Worm (Caenorhabditis elegans): Measurements from ENCODE around the gene T02G5.15.

Gene T02G5.15

ce11 chrII:7060202-7060601 is 23.9 kb upstream of the T02G5.15 start (continued):
- TF ChIP-seq nhr-41 (GFP tag; IDR thresholded peaks at IDR 0.05), result peak; percentile 77
- peak; percentile 42; the same call in 1 of the 2 replicates for TF ChIP-seq ceh-20 (GFP tag; IDR thresholded peaks at IDR 0.05)
- no peak for TF ChIP-seq mep-1 (tag; optimal IDR thresholded peaks at IDR 0.05)
- peak; percentile 85 for TF ChIP-seq nhr-48 (tag; optimal IDR thresholded peaks at IDR 0.05)
- peak; percentile 14 for TF ChIP-seq zip-2 (tag; optimal IDR thresholded peaks at IDR 0.05)
- TF ChIP-seq ztf-11 (tag; optimal IDR thresholded peaks at IDR 0.05), result no peak
- peak; percentile 77 for TF ChIP-seq zfp-3 (GFP tag; conservative IDR thresholded peaks at IDR 0.05)
- peak; percentile 87 for TF ChIP-seq tra-1 (GFP tag; IDR thresholded peaks at IDR 0.05)
- peak; percentile 58 for TF ChIP-seq pha-4 (GFP tag; IDR thresholded peaks at IDR 0.05)
- no peak for TF ChIP-seq pha-4 (tag; optimal IDR thresholded peaks at IDR 0.05)
- TF ChIP-seq aly-2 (tag; optimal IDR thresholded peaks at IDR 0.05), result no peak
- TF ChIP-seq mxl-3 (GFP tag; optimal IDR thresholded peaks at IDR 0.05), result peak; percentile 83
- TF ChIP-seq nhr-237 (tag; optimal IDR thresholded peaks at IDR 0.05), result no peak
- peak in 1 of 2 experiments; percentile 77 for TF ChIP-seq unc-62 (GFP tag; optimal IDR thresholded peaks at IDR 0.05 in 1 of 2)
- TF ChIP-seq unc-62 (tag; optimal IDR thresholded peaks at IDR 0.05), result no peak
- peak; percentile 28 for TF ChIP-seq nhr-28 (tag; optimal IDR thresholded peaks at IDR 0.05)
- no peak for TF ChIP-seq F10B5.3 (tag; optimal IDR thresholded peaks at IDR 0.05)
- peak; percentile 84 for TF ChIP-seq dve-1 (tag; optimal IDR thresholded peaks at IDR 0.05; ENCODE audit: insufficient read depth)

DNA sequence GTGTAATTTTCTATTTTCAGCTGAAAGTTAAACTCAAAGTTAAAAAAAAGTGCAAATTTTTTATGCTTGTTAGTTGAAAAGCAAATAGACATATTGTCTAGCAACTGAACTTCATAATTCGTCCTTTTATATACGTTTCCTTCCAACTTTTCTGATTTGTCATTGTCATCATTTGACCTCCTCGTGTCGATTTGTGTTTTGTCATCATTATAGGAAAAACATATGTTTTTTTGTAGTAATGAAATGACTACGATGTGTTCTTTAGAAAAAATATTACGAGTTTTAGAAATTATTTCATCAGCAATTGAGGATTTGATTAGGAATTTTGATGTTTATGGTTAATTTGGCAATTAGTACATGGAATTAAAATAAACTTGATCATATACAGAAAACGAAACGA is 23.3 kb upstream of the T02G5.15 start:
- TF ChIP-seq nhr-10 (tag; optimal IDR thresholded peaks at IDR 0.05) (no peak), rbr-2 (tag; optimal IDR thresholded peaks at IDR 0.05) (no peak), hlh-30 (tag; optimal IDR thresholded peaks at IDR 0.05; ENCODE audit: insufficient read depth) (peak; percentile 41), T20F7.1 (GFP tag; optimal IDR thresholded peaks at IDR 0.05) (no peak), pha-4 (GFP tag; IDR thresholded peaks at IDR 0.05) (no peak), pha-4 (tag; optimal IDR thresholded peaks at IDR 0.05) (no peak), lir-3 (tag; optimal IDR thresholded peaks at IDR 0.05) (no peak), mxl-3 (GFP tag; optimal IDR thresholded peaks at IDR 0.05) (no peak)

DNA sequence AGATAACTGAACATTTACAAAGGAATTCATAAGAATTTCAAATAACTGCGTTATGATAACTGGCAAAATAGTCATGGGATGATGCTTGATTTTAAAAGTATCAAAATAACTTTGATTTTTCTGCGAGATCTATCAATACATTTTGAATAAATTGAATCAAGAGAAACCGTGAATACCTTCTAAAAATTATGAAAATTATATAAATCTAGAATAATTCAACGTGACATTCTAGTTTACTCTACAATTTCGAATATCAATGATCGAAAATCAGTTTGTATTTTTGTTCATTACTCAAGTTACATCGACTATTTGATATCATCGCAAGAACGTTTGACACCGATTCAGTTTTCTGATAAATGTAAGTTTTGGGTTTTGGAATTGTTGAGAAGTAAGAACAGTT is 22.4 kb upstream of the T02G5.15 start, which contains the start of gene acs-6:
acs-6 (plus strand) TSS at position 301 of the 400 bp plus-strand sequence.
- TF ChIP-seq nhr-237 (tag; optimal IDR thresholded peaks at IDR 0.05), result no peak
- no peak for TF ChIP-seq ctbp-1 (GFP tag; IDR thresholded peaks at IDR 0.05)
- TF ChIP-seq lim-7 (GFP tag; IDR thresholded peaks at IDR 0.05), result no peak
- no peak for TF ChIP-seq nhr-102 (tag; optimal IDR thresholded peaks at IDR 0.05)
- TF ChIP-seq zip-2 (tag; optimal IDR thresholded peaks at IDR 0.05), result no peak
- TF ChIP-seq ceh-32 (tag; optimal IDR thresholded peaks at IDR 0.05; ENCODE audit: poor library complexity), result no peak
- no peak for TF ChIP-seq daf-8 (GFP tag; IDR thresholded peaks at IDR 0.05)

DNA sequence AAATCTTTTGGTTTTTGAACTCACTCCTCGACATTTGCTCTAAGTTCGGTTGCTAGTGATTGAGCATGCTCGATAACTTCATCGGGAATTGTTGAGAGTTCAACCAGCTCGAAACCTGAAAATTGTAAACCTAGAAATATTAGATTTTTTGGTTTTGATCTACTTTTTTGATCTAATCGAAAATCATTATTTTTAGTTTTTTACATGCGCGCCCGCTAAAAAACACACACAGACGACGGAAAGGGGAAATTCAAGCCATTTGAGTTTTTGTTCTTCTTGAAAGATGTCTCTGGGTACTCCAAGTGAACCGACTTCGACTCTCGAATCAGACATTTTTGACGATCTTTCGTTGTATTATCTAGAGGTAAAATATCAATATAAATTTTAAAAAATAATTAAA is 18.7 kb upstream of the T02G5.15 start, which contains the start of gene nos-2:
nos-2 (plus strand) TSS at position 228 of the 400 bp plus-strand sequence.
- TF ChIP-seq ctbp-1 (GFP tag; IDR thresholded peaks at IDR 0.05), result no peak
- no peak for TF ChIP-seq nhr-41 (GFP tag; IDR thresholded peaks at IDR 0.05)
- TF ChIP-seq dmd-9 (GFP tag; IDR thresholded peaks at IDR 0.05), result no peak

DNA sequence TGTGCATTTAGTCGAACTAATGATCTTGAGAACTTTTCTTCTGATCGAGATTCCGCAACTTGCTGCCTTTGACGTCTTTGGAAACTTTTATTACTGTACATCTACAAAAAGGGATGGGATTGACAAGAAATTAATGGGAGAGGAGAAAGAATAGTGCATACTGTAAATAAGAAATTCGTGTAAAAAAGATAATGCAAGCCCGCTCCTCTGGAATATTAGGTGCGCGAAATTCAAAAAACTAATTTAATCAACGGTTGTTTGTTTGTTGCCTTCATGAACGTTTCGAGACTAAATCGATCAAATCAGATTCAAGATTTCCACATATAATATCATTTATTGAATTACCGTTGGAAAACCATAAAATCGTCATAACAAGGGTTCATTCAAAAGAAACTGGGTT is 14.3 kb upstream of the T02G5.15 start, which contains the start of gene him-14:
him-14 (minus strand) TSS at position 101 of the 400 bp plus-strand sequence.
- TF ChIP-seq aha-1 (tag) (peak; percentile 82), sdz-12 (GFP tag; optimal IDR thresholded peaks at IDR 0.05) (no peak), F26F4.8 (GFP tag; conservative IDR thresholded peaks at IDR 0.05) (no peak)

- TF ChIP-seq daf-8 (GFP tag; IDR thresholded peaks at IDR 0.05) (no peak), ztf-11 (tag; optimal IDR thresholded peaks at IDR 0.05) (no peak), egl-43 (GFP tag; IDR thresholded peaks at IDR 0.05) (no peak), lin-13 (GFP tag; optimal IDR thresholded peaks at IDR 0.05) (no peak), daf-16 (GFP tag; optimal IDR thresholded peaks at IDR 0.05) (no peak), daf-16 (tag; optimal IDR thresholded peaks at IDR 0.05) (no peak), unc-62 (GFP tag; optimal IDR thresholded peaks at IDR 0.05 in 1 of 2) (no peak), unc-62 (tag; optimal IDR thresholded peaks at IDR 0.05) (no peak), hlh-30 (tag; optimal IDR thresholded peaks at IDR 0.05; ENCODE audit: insufficient read depth) (no peak), vab-7 (GFP tag; IDR thresholded peaks at IDR 0.05) (no peak), Y5F2A.4 (GFP tag; optimal IDR thresholded peaks at IDR 0.05) (no peak), ceh-62 (tag; optimal IDR thresholded peaks at IDR 0.05) (no peak), ZK337.2 (GFP tag; IDR thresholded peaks at IDR 0.05) (no peak), zfp-3 (GFP tag; conservative IDR thresholded peaks at IDR 0.05) (no peak), nhr-237 (tag; optimal IDR thresholded peaks at IDR 0.05) (no peak), skn-1 (tag; optimal IDR thresholded peaks at IDR 0.05) (no peak), D1046.2 (GFP tag; IDR thresholded peaks at IDR 0.05) (no peak), R02D3.7 (tag; optimal IDR thresholded peaks at IDR 0.05) (no peak)
Observed at ce11 chrII:7070434-7070833, 13.7 kb upstream of the T02G5.15 start.
